Worm (Caenorhabditis elegans) whole organism, L3 larva: Measurements from ENCODE around the gene pfs-2.

Experiments used
- aly-2 ChIP-seq: fragments of 150-350 bp; optimal IDR thresholded peaks from 2 replicates; lab custom pipeline; 2014; ENCODE audit warnings: missing biosample characterization, missing genetic modification characterization
- egl-27 ChIP-seq: sonication (generic microtip); optimal IDR thresholded peaks from 4 replicates; lab custom pipeline; 2017; ENCODE audit warnings: missing biosample characterization, missing genetic modification reagents, missing genetic modification characterization
- jun-1 ChIP-seq: fragments of 150-350 bp; optimal IDR thresholded peaks from 2 replicates; lab custom pipeline; 2014; ENCODE audit warnings: missing biosample characterization, missing genetic modification reagents, missing genetic modification characterization
- lin-39 ChIP-seq: fragments of 150-350 bp; optimal IDR thresholded peaks from 2 replicates; lab custom pipeline; 2018; ENCODE audit warnings: missing biosample characterization, missing genetic modification reagents, missing genetic modification characterization
- nfya-1 ChIP-seq: sonication (generic microtip); optimal IDR thresholded peaks from 2 replicates; lab custom pipeline; 2017; ENCODE audit warnings: missing genetic modification characterization, mild to moderate bottlenecking, missing compliant biosample characterization, antibody characterized with exemption, moderate library complexity; ENCODE audit not compliant: insufficient read depth
- nhr-23 ChIP-seq: fragments of 150-350 bp; optimal IDR thresholded peaks from 2 replicates; lab custom pipeline; 2014; ENCODE audit warnings: missing biosample characterization, missing genetic modification reagents, missing genetic modification characterization
- nhr-237 ChIP-seq: fragments of 150-350 bp; optimal IDR thresholded peaks from 2 replicates; lab custom pipeline; 2014; ENCODE audit warnings: missing biosample characterization, missing genetic modification characterization
- nhr-77 ChIP-seq: fragments of 150-350 bp; optimal IDR thresholded peaks from 2 replicates; lab custom pipeline; 2014; ENCODE audit warnings: missing biosample characterization, missing genetic modification characterization
- pha-4 ChIP-seq: fragments of 150-350 bp; optimal IDR thresholded peaks from 2 replicates; lab custom pipeline; 2014; ENCODE audit warnings: missing biosample characterization, missing genetic modification reagents, missing genetic modification characterization
- sea-2 ChIP-seq: fragments of 150-350 bp; sonication (generic microtip); optimal IDR thresholded peaks from 4 replicates; lab custom pipeline; 2014; ENCODE audit warnings: missing biosample characterization, missing genetic modification reagents, missing genetic modification characterization
- snpc-4 ChIP-seq: fragments of 150-350 bp; optimal IDR thresholded peaks from 2 replicates; lab custom pipeline; 2014; ENCODE audit warnings: missing biosample characterization, missing genetic modification characterization
- unc-39 ChIP-seq: sonication (generic microtip); optimal IDR thresholded peaks from 4 replicates; lab custom pipeline; 2017; ENCODE audit warnings: missing biosample characterization, missing genetic modification characterization
- zag-1 ChIP-seq: fragments of 150-350 bp; optimal IDR thresholded peaks from 2 replicates; lab custom pipeline; 2014; ENCODE audit warnings: missing biosample characterization, missing genetic modification characterization
- ztf-11 ChIP-seq: fragments of 150-350 bp; optimal IDR thresholded peaks from 2 replicates; lab custom pipeline; 2014; ENCODE audit warnings: missing biosample characterization, missing genetic modification characterization

DNA sequence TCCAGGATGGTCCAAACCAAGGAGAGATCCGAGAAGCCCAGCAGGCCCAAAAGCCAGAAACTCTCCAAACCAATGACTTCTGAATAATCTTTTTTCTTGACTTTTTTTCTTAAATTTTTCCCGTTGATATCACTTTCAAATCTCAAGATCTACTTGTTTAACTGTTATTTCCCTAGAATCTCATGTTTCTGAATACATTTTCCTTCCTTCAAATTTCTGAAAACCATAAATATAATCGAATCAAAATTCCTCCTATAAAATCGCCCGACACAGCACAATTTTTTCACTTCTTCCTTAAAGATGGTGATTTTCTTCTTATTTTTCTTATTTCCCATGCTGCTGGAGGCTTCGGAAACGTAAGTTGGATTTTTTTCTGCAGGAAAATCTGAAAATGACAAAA, 30.0 kb downstream of the pfs-2 start, which contains the start of gene F26H11.8:
- TF ChIP-seq pha-4 (tag; lab: Kevin White, UChicago) (no peak), ztf-11 (tag; lab: Kevin White, UChicago) (no peak), unc-39 (no peak), jun-1 (tag; lab: Kevin White, UChicago) (no peak), nhr-77 (no peak), zag-1 (tag; lab: Kevin White, UChicago) (no peak), nfya-1 (tag; lab: Kevin White, UChicago) (no peak), snpc-4 (tag; lab: Kevin White, UChicago) (no peak), sea-2 (GFP tag; lab: Kevin White, UChicago) (no peak), lin-39 (tag; lab: Kevin White, UChicago) (no peak), nhr-237 (tag; lab: Kevin White, UChicago) (no peak), aly-2 (tag; lab: Kevin White, UChicago) (no peak), egl-27 (no peak), nhr-23 (tag; lab: Kevin White, UChicago) (no peak)
